Fruit fly (Drosophila melanogaster) whole organism, wandering third instar larva: ENCODE data around the gene Nse4.
A peak's percentile ranks its signal among the peaks of the same experiment; 100 is the strongest.

Experiments used
- Abd-B ChIP-seq: fragments of >200 bp; optimal IDR thresholded peaks from 2 replicates; lab custom pipeline; 2017; ENCODE audit warnings: missing biosample characterization, missing genetic modification characterization
- CG32264 ChIP-seq: fragments of 200-800 bp; sonication (Bioruptor generic); optimal IDR thresholded peaks from 2 replicates; lab custom pipeline; 2016; ENCODE audit warnings: missing biosample characterization, missing genetic modification characterization
- CG9705 ChIP-seq: fragments of 200-800 bp; sonication (Bioruptor generic); optimal IDR thresholded peaks from 2 replicates; lab custom pipeline; 2018; ENCODE audit warnings: missing biosample characterization, mild to moderate bottlenecking, missing genetic modification characterization
- CrebA ChIP-seq: fragments of 200-800 bp; sonication (Bioruptor generic); optimal IDR thresholded peaks from 2 replicates; lab custom pipeline; 2016; ENCODE audit warnings: missing biosample characterization, mild to moderate bottlenecking, missing genetic modification characterization, borderline replicate concordance
- Dfd ChIP-seq: fragments of >200 bp; optimal IDR thresholded peaks from 2 replicates; lab custom pipeline; 2017; ENCODE audit warnings: missing biosample characterization, missing genetic modification characterization
- Dif ChIP-seq: fragments of 200-275, 200-300 bp; sonication (Bioruptor generic); optimal IDR thresholded peaks from 2 replicates; lab custom pipeline; 2018; ENCODE audit warnings: missing biosample characterization, missing genetic modification characterization; ENCODE audit not compliant: partially characterized antibody
- HLH106 ChIP-seq: fragments of 200-800 bp; optimal IDR thresholded peaks from 3 replicates; lab custom pipeline; 2019; ENCODE audit warnings: missing biosample characterization, mild to moderate bottlenecking, missing genetic modification characterization, moderate library complexity
- Hnf4 ChIP-seq: fragments of 200-800 bp; sonication (Bioruptor generic); optimal IDR thresholded peaks from 2 replicates; lab custom pipeline; 2016; ENCODE audit warnings: missing biosample characterization, mild to moderate bottlenecking, missing genetic modification characterization
- Hr78 ChIP-seq: fragments of >200 bp; optimal IDR thresholded peaks from 2 replicates; lab custom pipeline; 2017; ENCODE audit warnings: missing biosample characterization, missing genetic modification characterization
- Hr83 ChIP-seq: fragments of 200-300 bp; sonication (Bioruptor generic); optimal IDR thresholded peaks from 2 replicates; lab custom pipeline; 2016; ENCODE audit warnings: missing biosample characterization, mild to moderate bottlenecking, missing genetic modification characterization, moderate library complexity; ENCODE audit not compliant: poor library complexity, severe bottlenecking
- Jra ChIP-seq: sonication (Bioruptor generic); optimal IDR thresholded peaks from 2 replicates; lab custom pipeline; 2016; ENCODE audit warnings: missing biosample characterization, missing genetic modification characterization
- Mio ChIP-seq: sonication (Bioruptor generic); optimal IDR thresholded peaks from 2 replicates; lab custom pipeline; 2016; ENCODE audit warnings: missing biosample characterization, missing genetic modification characterization
- Myc ChIP-seq: fragments of >200 bp; optimal IDR thresholded peaks from 2 replicates; lab custom pipeline; 2017
- N ChIP-seq: fragments of >200 bp; optimal IDR thresholded peaks from 2 replicates; lab custom pipeline; 2018; ENCODE audit warnings: missing biosample characterization, missing external identifiers, missing genetic modification characterization
- OdsH ChIP-seq: fragments of 200-800 bp; sonication (Bioruptor generic); optimal IDR thresholded peaks from 2 replicates; lab custom pipeline; 2016; ENCODE audit warnings: missing biosample characterization, mild to moderate bottlenecking, missing genetic modification characterization
- Rel ChIP-seq, 2 experiments: fragments of 200-800 bp; sonication (Bioruptor generic) in 1 of 2; optimal IDR thresholded peaks; 2 replicates in 1 of 2; 3 replicates in 1 of 2; lab custom pipeline; 2016 to 2019; ENCODE audit warnings: mild to moderate bottlenecking in 2 of 2, missing biosample characterization in 2 of 2, missing genetic modification characterization in 2 of 2, moderate library complexity in 1 of 2
- Sp1 ChIP-seq: fragments of 200-800 bp; sonication (Bioruptor generic); optimal IDR thresholded peaks from 3 replicates; lab custom pipeline; 2019; ENCODE audit warnings: missing biosample characterization, mild to moderate bottlenecking, missing genetic modification characterization, moderate library complexity
- Vsx2 ChIP-seq: fragments of 200-300, 225-300 bp; sonication (Bioruptor generic); optimal IDR thresholded peaks from 2 replicates; lab custom pipeline; 2018; ENCODE audit warnings: missing biosample characterization, missing genetic modification characterization; ENCODE audit not compliant: partially characterized antibody
- br ChIP-seq: fragments of 200-800 bp; sonication (Bioruptor generic); optimal IDR thresholded peaks from 2 replicates; lab custom pipeline; 2016; ENCODE audit warnings: missing biosample characterization, missing genetic modification characterization
- brk ChIP-seq: fragments of 200-800 bp; sonication (Bioruptor generic); optimal IDR thresholded peaks from 2 replicates; lab custom pipeline; 2016; ENCODE audit warnings: missing biosample characterization, mild to moderate bottlenecking, missing genetic modification characterization
- dmrt93B ChIP-seq: fragments of 200-800 bp; sonication (Bioruptor generic); optimal IDR thresholded peaks from 2 replicates; lab custom pipeline; 2018; ENCODE audit warnings: missing biosample characterization, mild to moderate bottlenecking, missing genetic modification characterization
- dsf ChIP-seq: sonication (Bioruptor generic); optimal IDR thresholded peaks from 2 replicates; lab custom pipeline; 2016; ENCODE audit warnings: missing biosample characterization, missing genetic modification characterization, borderline replicate concordance
- ey ChIP-seq: fragments of 200-800 bp; sonication (Bioruptor generic); optimal IDR thresholded peaks from 2 replicates; lab custom pipeline; 2016; ENCODE audit warnings: missing biosample characterization, missing genetic modification characterization
- foxo ChIP-seq, 2 experiments: fragments of 200-800 bp; sonication (Bioruptor generic); optimal IDR thresholded peaks; 2 replicates in 1 of 2; 3 replicates in 1 of 2; lab custom pipeline; 2016 to 2017; ENCODE audit warnings: missing biosample characterization in 2 of 2, missing genetic modification characterization in 2 of 2
- fru ChIP-seq: fragments of 200-800 bp; sonication (Bioruptor generic); optimal IDR thresholded peaks from 3 replicates; lab custom pipeline; 2016; ENCODE audit warnings: missing biosample characterization, mild to moderate bottlenecking, missing genetic modification characterization
- h ChIP-seq: fragments of 200-800 bp; sonication (Bioruptor generic); optimal IDR thresholded peaks from 3 replicates; lab custom pipeline; 2016; ENCODE audit warnings: missing biosample characterization, mild to moderate bottlenecking, missing genetic modification characterization
- jim ChIP-seq: fragments of 175-275, 200-325 bp; sonication (Bioruptor generic); optimal IDR thresholded peaks from 2 replicates; lab custom pipeline; 2016; ENCODE audit warnings: missing biosample characterization, mild to moderate bottlenecking, missing genetic modification characterization
- lola ChIP-seq: fragments of >200 bp; optimal IDR thresholded peaks from 2 replicates; lab custom pipeline; 2017; ENCODE audit warnings: missing biosample characterization, missing genetic modification characterization
- pan ChIP-seq: fragments of >200 bp; optimal IDR thresholded peaks from 2 replicates; lab custom pipeline; 2017
- psq ChIP-seq: fragments of 200-800 bp; sonication (Bioruptor generic); optimal IDR thresholded peaks from 3 replicates; lab custom pipeline; 2017; ENCODE audit warnings: missing biosample characterization, mild to moderate bottlenecking, missing genetic modification characterization, moderate library complexity
- rgr ChIP-seq: fragments of 200-800 bp; sonication (Bioruptor generic); optimal IDR thresholded peaks from 3 replicates; lab custom pipeline; 2016; ENCODE audit warnings: missing biosample characterization, mild to moderate bottlenecking, missing genetic modification characterization
- sage ChIP-seq: fragments of 200-800 bp; sonication (Bioruptor generic); optimal IDR thresholded peaks from 2 replicates; lab custom pipeline; 2016; ENCODE audit warnings: missing biosample characterization, mild to moderate bottlenecking, missing genetic modification characterization
- sv ChIP-seq: fragments of 200-800 bp; sonication (Bioruptor generic); optimal IDR thresholded peaks from 3 replicates; lab custom pipeline; 2016; ENCODE audit warnings: missing biosample characterization, missing genetic modification characterization
- tai ChIP-seq: sonication (Bioruptor generic); optimal IDR thresholded peaks from 2 replicates; lab custom pipeline; 2016; ENCODE audit warnings: missing biosample characterization, missing genetic modification characterization
- usp ChIP-seq: fragments of >200 bp; optimal IDR thresholded peaks from 2 replicates; lab custom pipeline; 2017; ENCODE audit warnings: missing biosample characterization, missing genetic modification characterization
- woc ChIP-seq: sonication (Bioruptor generic); optimal IDR thresholded peaks from 2 replicates; lab custom pipeline; 2016; ENCODE audit warnings: missing biosample characterization, mild to moderate bottlenecking, missing genetic modification characterization

Gene Nse4

dm6 chr2L:10428528-10428927 is 10.7 kb upstream of the Nse4 start, which contains the start of gene CG5188:
CG5188 (plus strand) TSS chr2L:10428829.
- TF ChIP-seq Dfd (no peak), woc (GFP tag; lab: Kevin White, UChicago) (peak; percentile 41), ey (GFP tag; lab: Kevin White, UChicago) (peak; percentile 28), Jra (GFP tag; lab: Kevin White, UChicago) (no peak), h (GFP tag; lab: Kevin White, UChicago) (no peak), usp (GFP tag; lab: Kevin White, UChicago) (no peak), OdsH (GFP tag; lab: Kevin White, UChicago) (peak; percentile 44), psq (GFP tag; lab: Kevin White, UChicago) (peak; percentile 72), Myc (no peak), Hnf4 (peak; percentile 43), Dif (GFP tag; lab: Kevin White, UChicago) (no peak), HLH106 (tag; lab: Kevin White, UChicago) (peak; percentile 51), Rel (GFP tag; optimal IDR thresholded peaks at IDR 0.05; lab: Kevin White, UChicago) (no peak), Rel (tag; optimal IDR thresholded peaks at IDR 0.05; lab: Kevin White, UChicago) (peak; percentile 82), foxo (GFP tag; optimal IDR thresholded peaks at IDR 0.05; lab: Kevin White, UChicago) (peak in 1 of 2 experiments; percentile 56), Sp1 (GFP tag; lab: Kevin White, UChicago) (peak; percentile 43), rgr (peak; percentile 40), sv (no peak), fru (GFP tag; lab: Kevin White, UChicago) (no peak)

DNA sequence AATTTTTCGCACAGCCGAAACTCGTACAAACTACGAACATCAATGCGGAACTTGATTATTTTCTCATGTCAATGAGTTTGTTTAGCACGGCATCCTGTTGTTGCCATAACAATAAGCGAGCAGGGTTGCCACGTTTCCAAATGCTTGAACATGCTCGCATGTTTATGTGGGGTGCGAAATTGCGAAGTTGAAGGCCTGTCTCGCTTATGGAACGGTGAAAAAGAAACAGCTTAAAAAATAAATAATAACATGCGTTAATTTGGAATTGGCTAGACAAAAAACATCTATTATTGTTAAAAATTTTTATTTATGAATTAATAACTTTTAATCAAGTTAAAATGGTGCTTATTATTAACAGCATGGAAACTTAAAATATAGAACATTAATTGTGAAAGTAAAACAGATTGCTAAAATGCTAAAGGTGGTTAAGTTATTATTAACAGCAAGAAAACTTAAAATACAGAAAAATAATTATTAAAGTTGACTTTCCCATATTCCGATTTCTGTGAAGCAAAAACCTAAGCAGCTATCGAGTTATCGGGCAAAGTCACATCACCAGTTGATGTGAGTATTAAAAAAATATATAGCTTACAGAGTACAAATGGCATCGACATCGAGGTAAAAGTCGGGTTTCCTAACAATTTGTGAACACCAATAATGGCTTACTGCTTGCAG is 8.3 kb upstream of the Nse4 start, which contains the start of the genes Bug22 and TfIIB:
TSS of gene Bug22 (minus strand) at position 117 of the 675 bp plus-strand sequence.
TSS of gene TfIIB (plus strand) at position 537 of the 675 bp plus-strand sequence.
- peak; percentile 60 for TF ChIP-seq CG9705 (GFP tag; lab: Kevin White, UChicago)
- peak; percentile 66 for TF ChIP-seq Jra (GFP tag; lab: Kevin White, UChicago)
- no peak for TF ChIP-seq Dif (GFP tag; lab: Kevin White, UChicago)
- peak; percentile 72 for TF ChIP-seq rgr
- no peak for TF ChIP-seq Vsx2
- TF ChIP-seq usp (GFP tag; lab: Kevin White, UChicago): no peak
- peak; percentile 65 for TF ChIP-seq HLH106 (tag; lab: Kevin White, UChicago)
- TF ChIP-seq brk (GFP tag; lab: Kevin White, UChicago): no peak
- TF ChIP-seq br (GFP tag; lab: Kevin White, UChicago): no peak
- peak; percentile 79 for TF ChIP-seq Hnf4
- TF ChIP-seq CG32264 (GFP tag; lab: Kevin White, UChicago): no peak
- peak; percentile 69 for TF ChIP-seq OdsH (GFP tag; lab: Kevin White, UChicago)
- TF ChIP-seq Hr83: peak; percentile 94
- TF ChIP-seq CrebA (GFP tag; lab: Kevin White, UChicago): no peak
- TF ChIP-seq pan (lab: Kevin White, UChicago): no peak
- TF ChIP-seq h (GFP tag; lab: Kevin White, UChicago): no peak
- no peak for TF ChIP-seq lola
- no peak for TF ChIP-seq sage (GFP tag; lab: Kevin White, UChicago)
- peak; percentile 13 for TF ChIP-seq jim (GFP tag; lab: Kevin White, UChicago)
- no peak for TF ChIP-seq dmrt93B (GFP tag; lab: Kevin White, UChicago)
- TF ChIP-seq ey (GFP tag; lab: Kevin White, UChicago): peak; percentile 70
- TF ChIP-seq Abd-B (GFP tag; lab: Kevin White, UChicago): no peak
- TF ChIP-seq N (GFP tag; lab: Kevin White, UChicago): no peak
- peak; percentile 62 for TF ChIP-seq psq (GFP tag; lab: Kevin White, UChicago)
- no peak for TF ChIP-seq foxo (GFP tag; optimal IDR thresholded peaks at IDR 0.05; lab: Kevin White, UChicago)
- TF ChIP-seq Hr78: no peak
- TF ChIP-seq woc (GFP tag; lab: Kevin White, UChicago): peak; percentile 86
- TF ChIP-seq tai (GFP tag; lab: Kevin White, UChicago): no peak
- TF ChIP-seq sv: peak; percentile 63
- no peak for TF ChIP-seq Mio (GFP tag; lab: Kevin White, UChicago)
- TF ChIP-seq fru (GFP tag; lab: Kevin White, UChicago): no peak
- no peak for TF ChIP-seq Sp1 (GFP tag; lab: Kevin White, UChicago)
- peak; percentile 50 for TF ChIP-seq dsf (GFP tag; lab: Kevin White, UChicago)
